Fruit fly (Drosophila melanogaster) whole organism, embryonic: Measurements from ENCODE around the gene CG7557.

Source experiments
- BEAF-32 ChIP-seq: fragments of 200-800 bp; sonication (Bioruptor generic); optimal IDR thresholded peaks from 3 replicates; lab custom pipeline; 2017; ENCODE audit warnings: missing biosample characterization, missing genetic modification characterization, mild to moderate bottlenecking, moderate library complexity, missing genetic modification reagents
- Blimp-1 ChIP-seq: fragments of 200-800 bp; sonication (Bioruptor generic); optimal IDR thresholded peaks from 3 replicates; lab custom pipeline; 2018; ENCODE audit warnings: missing biosample characterization, missing genetic modification characterization, mild to moderate bottlenecking, moderate library complexity, missing genetic modification reagents
- CG1024 ChIP-seq: fragments of 200-800 bp; sonication (Bioruptor generic); IDR thresholded peaks from 2 replicates; pipeline ENCODE4 v1.3.6; 2022; ENCODE audit warnings: missing biosample characterization, missing genetic modification characterization
- CG12155 ChIP-seq: fragments of 200-800 bp; sonication (Bioruptor generic); optimal IDR thresholded peaks from 3 replicates; lab custom pipeline; 2016; ENCODE audit warnings: missing biosample characterization, missing genetic modification characterization
- CG12219 ChIP-seq: fragments of 200-800 bp; sonication (Bioruptor generic); optimal IDR thresholded peaks from 3 replicates; lab custom pipeline; 2018; ENCODE audit warnings: missing biosample characterization, mild to moderate bottlenecking, missing genetic modification characterization
- CG12744 ChIP-seq: fragments of 200-800 bp; sonication (Bioruptor generic); optimal IDR thresholded peaks from 2 replicates; lab custom pipeline; 2016; ENCODE audit warnings: missing biosample characterization, missing genetic modification characterization
- CG16779 ChIP-seq: fragments of 200-800 bp; sonication (Bioruptor generic); IDR thresholded peaks from 2 replicates; pipeline ENCODE4 v1.3.6; 2022; ENCODE audit warnings: missing biosample characterization, missing genetic modification characterization
- CG17186 ChIP-seq: fragments of 200-800 bp; sonication (Bioruptor generic); optimal IDR thresholded peaks from 3 replicates; lab custom pipeline; 2017; ENCODE audit warnings: missing biosample characterization, missing genetic modification reagents, missing genetic modification characterization
- CG18599 ChIP-seq: fragments of 200-800 bp; sonication (Bioruptor generic); optimal IDR thresholded peaks from 3 replicates; lab custom pipeline; 2017; ENCODE audit warnings: missing biosample characterization, missing genetic modification characterization, mild to moderate bottlenecking, moderate library complexity, missing genetic modification reagents
- CG30020 ChIP-seq: fragments of 200-800 bp; optimal IDR thresholded peaks from 2 replicates; lab custom pipeline; 2019; ENCODE audit warnings: missing biosample characterization, mild to moderate bottlenecking, missing genetic modification characterization, moderate library complexity
- CG30431 ChIP-seq: fragments of 200-800 bp; sonication (Bioruptor generic); optimal IDR thresholded peaks from 2 replicates; lab custom pipeline; 2017; ENCODE audit warnings: missing biosample characterization, missing genetic modification characterization
- CG31224 ChIP-seq: fragments of 200-800 bp; sonication (Bioruptor generic); IDR thresholded peaks from 2 replicates; pipeline ENCODE4 v1.3.6; 2022; ENCODE audit warnings: missing biosample characterization, missing genetic modification characterization
- CG31388 ChIP-seq: fragments of 200-800 bp; sonication (Bioruptor generic); optimal IDR thresholded peaks from 2 replicates; lab custom pipeline; 2016; ENCODE audit warnings: missing biosample characterization, missing genetic modification characterization
- CG4424 ChIP-seq: fragments of 200-800 bp; sonication (Bioruptor generic); optimal IDR thresholded peaks from 3 replicates; lab custom pipeline; 2016; ENCODE audit warnings: missing biosample characterization, missing genetic modification characterization
- CG4730 ChIP-seq: fragments of 200-800 bp; sonication (Bioruptor generic); IDR thresholded peaks from 2 replicates; pipeline ENCODE4 v1.3.6; 2022; ENCODE audit warnings: missing biosample characterization, missing genetic modification characterization
- CG4854 ChIP-seq: fragments of 200-800 bp; sonication (Bioruptor generic); optimal IDR thresholded peaks from 2 replicates; lab custom pipeline; 2016; ENCODE audit warnings: missing biosample characterization, missing genetic modification characterization, inconsistent platforms
- CG5953 ChIP-seq: fragments of 200-800 bp; sonication (Bioruptor generic); IDR thresholded peaks from 2 replicates; pipeline ENCODE4 v1.3.6; 2022; ENCODE audit warnings: missing biosample characterization, missing genetic modification characterization
- CG6689 ChIP-seq: fragments of 200-800 bp; sonication (Bioruptor generic); IDR thresholded peaks from 2 replicates; pipeline ENCODE4 v1.3.6; 2022; ENCODE audit warnings: missing biosample characterization, missing genetic modification characterization
- CG7271 ChIP-seq: fragments of 200-800 bp; sonication (Bioruptor generic); optimal IDR thresholded peaks from 2 replicates; lab custom pipeline; 2018; ENCODE audit warnings: missing biosample characterization, mild to moderate bottlenecking, missing genetic modification characterization, moderate library complexity
- CG7928 ChIP-seq: fragments of 200-800 bp; sonication (Bioruptor generic); optimal IDR thresholded peaks from 2 replicates; lab custom pipeline; 2017; ENCODE audit warnings: missing biosample characterization, mild to moderate bottlenecking, missing genetic modification characterization
- CG8281 ChIP-seq: fragments of 200-800 bp; sonication (Bioruptor generic); optimal IDR thresholded peaks from 2 replicates; lab custom pipeline; 2018; ENCODE audit warnings: missing biosample characterization, mild to moderate bottlenecking, missing genetic modification characterization, moderate library complexity
- CG8359 ChIP-seq: fragments of 200-800 bp; sonication (Bioruptor generic); optimal IDR thresholded peaks from 2 replicates; lab custom pipeline; 2017; ENCODE audit warnings: missing biosample characterization, mild to moderate bottlenecking, missing genetic modification characterization, borderline replicate concordance
- CG8478 ChIP-seq: fragments of >200 bp; optimal IDR thresholded peaks from 2 replicates; lab custom pipeline; 2018
- CG9876 ChIP-seq: fragments of 200-800 bp; sonication (Bioruptor generic); optimal IDR thresholded peaks from 2 replicates; lab custom pipeline; 2016; ENCODE audit warnings: missing biosample characterization, missing genetic modification characterization
- Drgx ChIP-seq: fragments of 200-800 bp; sonication (Bioruptor generic); IDR thresholded peaks from 2 replicates; pipeline ENCODE4 v1.3.6; 2022; ENCODE audit warnings: missing biosample characterization, missing genetic modification characterization
- HmgZ ChIP-seq: fragments of 200-800 bp; sonication (Bioruptor generic); optimal IDR thresholded peaks from 2 replicates; lab custom pipeline; 2018; ENCODE audit warnings: missing biosample characterization, mild to moderate bottlenecking, missing genetic modification characterization
- Hmx ChIP-seq: fragments of 200-800 bp; sonication (Bioruptor generic); optimal IDR thresholded peaks from 2 replicates; lab custom pipeline; 2016; ENCODE audit warnings: missing biosample characterization, missing genetic modification characterization
- Hr3 ChIP-seq: fragments of 200-800 bp; sonication (Bioruptor generic); optimal IDR thresholded peaks from 3 replicates; lab custom pipeline; 2016; ENCODE audit warnings: missing biosample characterization, missing genetic modification characterization
- Hr78 ChIP-seq, 2 experiments: fragments of 200-800 bp in 1 of 2; fragments of >200 bp in 1 of 2; sonication (Bioruptor generic) in 1 of 2; optimal IDR thresholded peaks; 2 replicates each; lab custom pipeline; 2017 to 2019; ENCODE audit warnings: missing biosample characterization in 2 of 2, missing genetic modification characterization in 2 of 2, mild to moderate bottlenecking in 1 of 2, moderate library complexity in 1 of 2
- MESR4 ChIP-seq: fragments of 200-800 bp; sonication (Bioruptor generic); optimal IDR thresholded peaks from 2 replicates; lab custom pipeline; 2018; ENCODE audit warnings: missing biosample characterization, mild to moderate bottlenecking, missing genetic modification characterization, moderate library complexity
- Med ChIP-seq: fragments of 200-800 bp; sonication (Bioruptor generic); peaks from one replicate; lab custom pipeline; 2016; ENCODE audit warnings: missing biosample characterization, missing genetic modification characterization, mild to moderate bottlenecking, inconsistent platforms, moderate library complexity
- NK7.1 ChIP-seq: fragments of 200-800 bp; sonication (Bioruptor generic); optimal IDR thresholded peaks from 3 replicates; lab custom pipeline; 2016; ENCODE audit warnings: missing biosample characterization, missing genetic modification characterization
- Nf-YA ChIP-seq: fragments of 200-800 bp; sonication (Bioruptor generic); IDR thresholded peaks from 2 replicates; pipeline ENCODE4 v1.3.6; 2022; ENCODE audit warnings: missing biosample characterization, missing genetic modification characterization
- bsh ChIP-seq, 2 experiments: fragments of 200-800 bp; sonication (Bioruptor generic); optimal IDR thresholded peaks; 2 replicates each; lab custom pipeline; 2017 to 2018; ENCODE audit warnings: mild to moderate bottlenecking in 2 of 2, missing biosample characterization in 2 of 2, missing genetic modification characterization in 2 of 2, moderate library complexity in 1 of 2
- chif ChIP-seq, 2 experiments: fragments of 200-800 bp; sonication (Bioruptor generic); optimal IDR thresholded peaks; 3 replicates each; lab custom pipeline; 2016; ENCODE audit warnings: missing biosample characterization in 2 of 2, missing genetic modification characterization in 2 of 2
- chinmo ChIP-seq: fragments of 200-800 bp; sonication (Bioruptor generic); IDR thresholded peaks from 4 replicates; pipeline ENCODE4 v1.3.6; 2022; ENCODE audit warnings: missing biosample characterization, missing genetic modification characterization; ENCODE audit not compliant: partially characterized antibody
- cwo ChIP-seq: fragments of 200-800 bp; sonication (Bioruptor generic); optimal IDR thresholded peaks from 3 replicates; lab custom pipeline; 2017; ENCODE audit warnings: missing biosample characterization, missing genetic modification characterization, mild to moderate bottlenecking, moderate library complexity, missing genetic modification reagents
- disco-r ChIP-seq: fragments of 200-800 bp; sonication (Bioruptor generic); optimal IDR thresholded peaks from 2 replicates; lab custom pipeline; 2016; ENCODE audit warnings: missing biosample characterization, missing genetic modification characterization
- eyg ChIP-seq: fragments of 200-800 bp; sonication (Bioruptor generic); optimal IDR thresholded peaks from 3 replicates; lab custom pipeline; 2016; ENCODE audit warnings: missing biosample characterization, missing genetic modification characterization
- fu2 ChIP-seq: fragments of 200-800 bp; sonication (Bioruptor generic); optimal IDR thresholded peaks from 2 replicates; lab custom pipeline; 2016; ENCODE audit warnings: missing biosample characterization, missing genetic modification characterization
- gce ChIP-seq: fragments of 200-800 bp; sonication (Bioruptor generic); IDR thresholded peaks from 3 replicates; pipeline ENCODE4 v1.3.6; 2022; ENCODE audit warnings: missing biosample characterization, missing genetic modification characterization
- grau ChIP-seq: fragments of 200-800 bp; optimal IDR thresholded peaks from 3 replicates; lab custom pipeline; 2019; ENCODE audit warnings: missing biosample characterization, mild to moderate bottlenecking, missing genetic modification characterization, moderate library complexity
- klu ChIP-seq: fragments of 200-800 bp; sonication (Bioruptor generic); IDR thresholded peaks from 2 replicates; pipeline ENCODE4 v1.3.6; 2022; ENCODE audit warnings: missing biosample characterization, missing genetic modification characterization
- nau ChIP-seq: fragments of 200-800 bp; sonication (Bioruptor generic); optimal IDR thresholded peaks from 3 replicates; lab custom pipeline; 2017; ENCODE audit warnings: missing biosample characterization, mild to moderate bottlenecking, missing genetic modification characterization, missing genetic modification reagents
- nerfin-2 ChIP-seq: fragments of 200-800 bp; sonication (Bioruptor generic); IDR thresholded peaks from 2 replicates; pipeline ENCODE4 v1.3.6; 2022; ENCODE audit warnings: missing biosample characterization, missing genetic modification characterization; ENCODE audit not compliant: partially characterized antibody
- org-1 ChIP-seq: fragments of 200-800 bp; sonication (Bioruptor generic); optimal IDR thresholded peaks from 2 replicates; lab custom pipeline; 2017; ENCODE audit warnings: missing biosample characterization, missing genetic modification characterization
- tin ChIP-seq: fragments of 200-800 bp; sonication (Bioruptor generic); optimal IDR thresholded peaks from 3 replicates; lab custom pipeline; 2016; ENCODE audit warnings: missing biosample characterization, missing genetic modification characterization
- toy ChIP-seq: fragments of 200-800 bp; sonication (Bioruptor generic); IDR thresholded peaks from 2 replicates; pipeline ENCODE4 v1.3.6; 2022; ENCODE audit warnings: missing biosample characterization, missing genetic modification characterization
- z ChIP-seq: fragments of 200-800 bp; sonication (Bioruptor generic); IDR thresholded peaks from 3 replicates; pipeline ENCODE4 v1.3.6; 2022; ENCODE audit warnings: missing biosample characterization, missing genetic modification characterization

Gene CG7557

dm6 chr3L:11492457-11492856 is 47.5 kb downstream of the CG7557 start (continued):
- 0 out of 3 replicates have a peak, but pooled peaks have one; percentile 7 for TF ChIP-seq gce (GFP tag; lab: Robert Waterston, UW)
- TF ChIP-seq CG5953 (GFP tag; lab: Robert Waterston, UW) = 0 out of 2 replicates have a peak, but pooled peaks have one; percentile 38
- no peak for TF ChIP-seq klu (GFP tag; lab: Robert Waterston, UW)
- no peak for TF ChIP-seq CG12744 (GFP tag; lab: Kevin White, UChicago)
- peak in 1 of 2 experiments; percentile 35 for TF ChIP-seq bsh (GFP tag; optimal IDR thresholded peaks at IDR 0.05; lab: Kevin White, UChicago)
- TF ChIP-seq CG18599 (GFP tag; lab: Kevin White, UChicago) = peak; percentile 1
- TF ChIP-seq cwo (GFP tag; lab: Kevin White, UChicago) = peak; percentile 3
- TF ChIP-seq Blimp-1 (GFP tag; lab: Kevin White, UChicago) = peak; percentile 52
- no peak for TF ChIP-seq chif (GFP tag; optimal IDR thresholded peaks at IDR 0.05; lab: Kevin White, UChicago)
- no peak for TF ChIP-seq CG31224
- TF ChIP-seq CG17186 (GFP tag; lab: Kevin White, UChicago) = no peak
- TF ChIP-seq Hr3 (GFP tag; lab: Kevin White, UChicago) = no peak
- peak; percentile 27; the same call in 1 of the 2 replicates for TF ChIP-seq Drgx (GFP tag; lab: Robert Waterston, UW)
- no peak for TF ChIP-seq CG16779 (GFP tag; lab: Robert Waterston, UW)
- TF ChIP-seq NK7.1 (GFP tag; lab: Kevin White, UChicago) = no peak
- TF ChIP-seq Hr78 (GFP tag; optimal IDR thresholded peaks at IDR 0.05; lab: Kevin White, UChicago) = no peak
- TF ChIP-seq BEAF-32 (GFP tag; lab: Kevin White, UChicago) = no peak
- TF ChIP-seq, all 482 proteins: peak for 45

- peak; percentile 41 for TF ChIP-seq nau (GFP tag; lab: Kevin White, UChicago)
- no peak for TF ChIP-seq CG4424
- TF ChIP-seq CG9876 (GFP tag; lab: Kevin White, UChicago) = no peak
- TF ChIP-seq chinmo = peak; percentile 78; the same call in 2 of the 4 replicates
- no peak for TF ChIP-seq CG7928
- TF ChIP-seq MESR4 = no peak
- no peak for TF ChIP-seq nerfin-2 (GFP tag; lab: Robert Waterston, UW)
- TF ChIP-seq org-1 (GFP tag; lab: Kevin White, UChicago) = no peak
- TF ChIP-seq CG30431 (GFP tag; lab: Kevin White, UChicago) = no peak
- TF ChIP-seq CG4854 (GFP tag; lab: Kevin White, UChicago) = no peak
- no peak for TF ChIP-seq Nf-YA (GFP tag; lab: Robert Waterston, UW)
- TF ChIP-seq Med (GFP tag; lab: Kevin White, UChicago) = peak; percentile 76
- no peak for TF ChIP-seq CG31388 (GFP tag; lab: Kevin White, UChicago)
- TF ChIP-seq z (GFP tag; lab: Robert Waterston, UW) = peak; percentile 53; the same call in 1 of the 3 replicates
- no peak for TF ChIP-seq Hmx (GFP tag; lab: Kevin White, UChicago)
- TF ChIP-seq CG7271 = no peak
- TF ChIP-seq toy (GFP tag; lab: Robert Waterston, UW) = no peak
- no peak for TF ChIP-seq fu2
- TF ChIP-seq CG30020 (tag; lab: Kevin White, UChicago) = no peak
- TF ChIP-seq eyg = no peak
- TF ChIP-seq CG12219 = no peak
- TF ChIP-seq CG4730 (GFP tag; lab: Robert Waterston, UW) = no peak
- TF ChIP-seq CG1024 (GFP tag; lab: Robert Waterston, UW) = no peak
- no peak for TF ChIP-seq CG6689 (GFP tag; lab: Robert Waterston, UW)
- TF ChIP-seq CG8478 (lab: Kevin White, UChicago) = no peak
- no peak for TF ChIP-seq HmgZ (tag; lab: Kevin White, UChicago)
- TF ChIP-seq CG8281 (tag; lab: Kevin White, UChicago) = no peak
- no peak for TF ChIP-seq CG8359 (GFP tag; lab: Kevin White, UChicago)
- TF ChIP-seq CG12155 (GFP tag; lab: Kevin White, UChicago) = no peak
- TF ChIP-seq grau (tag; lab: Kevin White, UChicago) = no peak
- TF ChIP-seq disco-r (GFP tag; lab: Kevin White, UChicago) = no peak
- no peak for TF ChIP-seq tin (GFP tag; lab: Kevin White, UChicago)
Measured at dm6 chr3L:11493090-11493807, 48.3 kb downstream of the CG7557 start.
